Worm (Caenorhabditis elegans) whole organism, young adult: ENCODE data around the gene ceh-38.

Experiments
- B0261.1 ChIP-seq: sonication (generic microtip); optimal IDR thresholded peaks from 2 replicates; lab custom pipeline; 2016; ENCODE audit warnings: mild to moderate bottlenecking, missing genetic modification characterization, moderate library complexity, missing compliant biosample characterization
- B0336.3 ChIP-seq: fragments of 200-800 bp; sonication (Bioruptor generic); IDR thresholded peaks from 2 replicates; pipeline ENCODE4 v1.3.6; 2022; ENCODE audit warnings: missing genetic modification characterization, missing compliant biosample characterization
- C06A6.2 ChIP-seq: fragments of 200-800 bp; sonication (Bioruptor generic); conservative IDR thresholded peaks from 2 replicates; pipeline ENCODE4 v1.3.6; 2022; ENCODE audit warnings: missing genetic modification characterization, missing compliant biosample characterization
- D2030.7 ChIP-seq: fragments of 200-800 bp; sonication (Bioruptor generic); IDR thresholded peaks from 2 replicates; pipeline ENCODE4 v1.3.6; 2022; ENCODE audit warnings: missing genetic modification reagents, missing genetic modification characterization, missing compliant biosample characterization
- F10E7.11 ChIP-seq: sonication (generic microtip); optimal IDR thresholded peaks from 2 replicates; lab custom pipeline; 2017; ENCODE audit warnings: mild to moderate bottlenecking, missing genetic modification characterization, moderate library complexity, missing compliant biosample characterization
- F39B2.1 ChIP-seq: fragments of 200-800 bp; sonication (Bioruptor generic); IDR thresholded peaks from 2 replicates; pipeline ENCODE4 v1.3.6; 2022; ENCODE audit warnings: missing genetic modification reagents, missing genetic modification characterization, missing compliant biosample characterization
- F49E8.2 ChIP-seq: sonication (generic microtip); optimal IDR thresholded peaks from 3 replicates; lab custom pipeline; 2017; ENCODE audit warnings: missing genetic modification characterization, mild to moderate bottlenecking, missing compliant biosample characterization, antibody characterized with exemption, moderate library complexity; ENCODE audit not compliant: insufficient read depth
- F55B11.4 ChIP-seq: sonication (generic microtip); optimal IDR thresholded peaks from 2 replicates; lab custom pipeline; 2016; ENCODE audit warnings: missing compliant biosample characterization, missing genetic modification characterization, borderline replicate concordance; ENCODE audit not compliant: insufficient read depth
- F57A8.1 ChIP-seq: fragments of 200-800 bp; sonication (Bioruptor generic); optimal IDR thresholded peaks from 2 replicates; lab custom pipeline; 2018; ENCODE audit warnings: mild to moderate bottlenecking, missing genetic modification characterization, moderate library complexity, missing compliant biosample characterization
- T26A5.8 ChIP-seq: sonication (generic microtip); optimal IDR thresholded peaks from 2 replicates; lab custom pipeline; 2016; ENCODE audit warnings: missing genetic modification characterization, missing compliant biosample characterization
- Y67H2A.10 ChIP-seq: fragments of 200-800 bp; sonication (Bioruptor generic); conservative IDR thresholded peaks from 2 replicates; pipeline ENCODE4 v1.3.6; 2022; ENCODE audit warnings: missing genetic modification reagents, missing genetic modification characterization, missing compliant biosample characterization
- Y95B8A.8 ChIP-seq: fragments of 200-800 bp; sonication (Bioruptor generic); IDR thresholded peaks from 2 replicates; pipeline ENCODE4 v1.3.6; 2022; ENCODE audit warnings: missing genetic modification reagents, missing genetic modification characterization, missing compliant biosample characterization
- akir-1 ChIP-seq: fragments of 200-800 bp; sonication (Bioruptor generic); optimal IDR thresholded peaks from 2 replicates; lab custom pipeline; 2018; ENCODE audit warnings: mild to moderate bottlenecking, missing genetic modification characterization, moderate library complexity, missing compliant biosample characterization
- attf-3 ChIP-seq: fragments of 200-800 bp; sonication (Bioruptor generic); conservative IDR thresholded peaks from 2 replicates; pipeline ENCODE4 v1.3.6; 2022; ENCODE audit warnings: missing genetic modification reagents, missing genetic modification characterization, missing compliant biosample characterization
- bed-1 ChIP-seq: fragments of 200-800 bp; sonication (Bioruptor generic); IDR thresholded peaks from 2 replicates; pipeline ENCODE4 v1.3.6; 2022; ENCODE audit warnings: missing genetic modification reagents, missing genetic modification characterization, missing compliant biosample characterization
- bed-2 ChIP-seq: fragments of 200-800 bp; sonication (Bioruptor generic); IDR thresholded peaks from 2 replicates; pipeline ENCODE4 v1.3.6; 2022; ENCODE audit warnings: missing genetic modification reagents, missing genetic modification characterization, missing compliant biosample characterization
- ccch-3 ChIP-seq: fragments of 200-800 bp; sonication (Bioruptor generic); optimal IDR thresholded peaks from 2 replicates; lab custom pipeline; 2018; ENCODE audit warnings: mild to moderate bottlenecking, missing genetic modification characterization, missing compliant biosample characterization
- cebp-1 ChIP-seq, 2 experiments: fragments of 200-800 bp in 1 of 2; sonication (Bioruptor generic) in 1 of 2; sonication (generic microtip) in 1 of 2; IDR thresholded peaks in 1 of 2; optimal IDR thresholded peaks in 1 of 2; 2 replicates each; pipeline versions ENCODE4 v1.3.6 to Lab custom; 2017 to 2022; ENCODE audit warnings: missing compliant biosample characterization in 2 of 2, missing genetic modification characterization in 2 of 2, mild to moderate bottlenecking in 1 of 2, missing genetic modification reagents in 1 of 2, moderate library complexity in 1 of 2
- ceh-100 ChIP-seq: fragments of 200-800 bp; sonication (Bioruptor generic); IDR thresholded peaks from 2 replicates; pipeline ENCODE4 v1.3.6; 2022; ENCODE audit warnings: missing genetic modification reagents, missing genetic modification characterization, missing compliant biosample characterization
- ceh-27 ChIP-seq: fragments of 200-800 bp; sonication (Bioruptor generic); optimal IDR thresholded peaks from 2 replicates; lab custom pipeline; 2018; ENCODE audit warnings: mild to moderate bottlenecking, missing genetic modification characterization, moderate library complexity, missing compliant biosample characterization
- chd-7 ChIP-seq: sonication (generic microtip); optimal IDR thresholded peaks from 2 replicates; lab custom pipeline; 2016; ENCODE audit warnings: mild to moderate bottlenecking, missing genetic modification characterization, moderate library complexity, missing compliant biosample characterization
- die-1 ChIP-seq: sonication (generic microtip); optimal IDR thresholded peaks from 2 replicates; lab custom pipeline; 2016; ENCODE audit warnings: missing genotype, mild to moderate bottlenecking, missing genetic modification characterization, missing compliant biosample characterization
- dpff-1 ChIP-seq: sonication (generic microtip); optimal IDR thresholded peaks from 2 replicates; lab custom pipeline; 2017; ENCODE audit warnings: mild to moderate bottlenecking, missing genetic modification characterization, missing compliant biosample characterization
- efl-1 ChIP-seq: fragments of 150-350 bp; optimal IDR thresholded peaks from 2 replicates; lab custom pipeline; 2014; ENCODE audit warnings: missing biosample characterization, missing genetic modification reagents, missing genetic modification characterization
- ets-4 ChIP-seq: fragments of 200-800 bp; sonication (Bioruptor generic); optimal IDR thresholded peaks from 2 replicates; lab custom pipeline; 2018; ENCODE audit warnings: mild to moderate bottlenecking, missing genetic modification characterization, missing compliant biosample characterization
- him-1 ChIP-seq: sonication (generic microtip); optimal IDR thresholded peaks from 2 replicates; lab custom pipeline; 2016; ENCODE audit warnings: missing genotype, missing genetic modification reagents, missing genetic modification characterization, missing compliant biosample characterization
- hmg-1.2 ChIP-seq: fragments of 200-800 bp; sonication (Bioruptor generic); IDR thresholded peaks from 2 replicates; pipeline ENCODE4 v1.3.6; 2022; ENCODE audit warnings: missing genetic modification reagents, missing genetic modification characterization, missing compliant biosample characterization
- let-526 ChIP-seq: fragments of 200-800 bp; sonication (Bioruptor generic); IDR thresholded peaks from 2 replicates; pipeline ENCODE4 v1.3.6; 2022; ENCODE audit warnings: missing genetic modification reagents, missing genetic modification characterization, missing compliant biosample characterization
- lin-26 ChIP-seq: fragments of 200-800 bp; sonication (Bioruptor generic); IDR thresholded peaks from 2 replicates; pipeline ENCODE4 v1.3.6; 2022; ENCODE audit warnings: missing genetic modification reagents, missing genetic modification characterization, missing compliant biosample characterization
- lin-54 ChIP-seq: fragments of 200-800 bp; sonication (Bioruptor generic); optimal IDR thresholded peaks from 2 replicates; lab custom pipeline; 2018; ENCODE audit warnings: mild to moderate bottlenecking, missing genetic modification characterization, missing compliant biosample characterization
- mel-28 ChIP-seq: sonication (generic microtip); optimal IDR thresholded peaks from 2 replicates; lab custom pipeline; 2016; ENCODE audit warnings: borderline replicate concordance, mild to moderate bottlenecking, missing genetic modification characterization, missing compliant biosample characterization
- mes-4 ChIP-seq: sonication (generic microtip); optimal IDR thresholded peaks from 2 replicates; lab custom pipeline; 2016; ENCODE audit warnings: missing genotype, missing genetic modification characterization, missing compliant biosample characterization
- nfya-1 ChIP-seq: sonication (generic microtip); optimal IDR thresholded peaks from 2 replicates; lab custom pipeline; 2017; ENCODE audit warnings: antibody characterized with exemption, missing compliant biosample characterization, missing genetic modification characterization, borderline replicate concordance; ENCODE audit not compliant: insufficient read depth
- nfyb-1 ChIP-seq: fragments of 200-800 bp; sonication (Bioruptor generic); IDR thresholded peaks from 2 replicates; pipeline ENCODE4 v1.3.6; 2022; ENCODE audit warnings: missing genetic modification reagents, missing genetic modification characterization, missing compliant biosample characterization
- nhr-27 ChIP-seq: fragments of 200-800 bp; sonication (Bioruptor generic); optimal IDR thresholded peaks from 2 replicates; lab custom pipeline; 2018; ENCODE audit warnings: mild to moderate bottlenecking, missing genetic modification characterization, moderate library complexity, missing compliant biosample characterization
- nhr-80 ChIP-seq: sonication (generic microtip); optimal IDR thresholded peaks from 2 replicates; lab custom pipeline; 2016; ENCODE audit warnings: missing genetic modification characterization, missing compliant biosample characterization
- rec-8 ChIP-seq, 2 experiments: sonication (generic microtip); optimal IDR thresholded peaks; 2 replicates each; lab custom pipeline; 2016; ENCODE audit warnings: mild to moderate bottlenecking in 2 of 2, missing genetic modification characterization in 2 of 2, missing genetic modification reagents in 2 of 2, missing genotype in 2 of 2, missing biosample characterization in 1 of 2, missing compliant biosample characterization in 1 of 2, moderate library complexity in 1 of 2
- snpc-1.3 ChIP-seq: sonication (generic microtip); optimal IDR thresholded peaks from 2 replicates; lab custom pipeline; 2017; ENCODE audit warnings: missing genetic modification characterization, mild to moderate bottlenecking, missing compliant biosample characterization, antibody characterized with exemption, moderate library complexity, missing genotype, missing genetic modification reagents; ENCODE audit not compliant: insufficient read depth
- snpc-3.4 ChIP-seq: sonication (generic microtip); optimal IDR thresholded peaks from 2 replicates; lab custom pipeline; 2017; ENCODE audit warnings: missing genetic modification characterization, mild to moderate bottlenecking, missing compliant biosample characterization, antibody characterized with exemption, moderate library complexity, missing genotype, missing genetic modification reagents
- snpc-4 ChIP-seq, 5 experiments: fragments of 150-350 bp in 1 of 5; sonication (generic microtip) in 4 of 5; optimal IDR thresholded peaks; 2 replicates each; lab custom pipeline; 2014 to 2018; ENCODE audit warnings: missing genetic modification characterization in 5 of 5, missing biosample characterization in 3 of 5, antibody characterized with exemption in 2 of 5, mild to moderate bottlenecking in 2 of 5, missing compliant biosample characterization in 2 of 5, missing genotype in 2 of 5, moderate library complexity in 2 of 5, missing genetic modification reagents in 1 of 5
- sptf-2 ChIP-seq: fragments of 200-800 bp; sonication (Bioruptor generic); optimal IDR thresholded peaks from 2 replicates; lab custom pipeline; 2018; ENCODE audit warnings: mild to moderate bottlenecking, missing genetic modification characterization, missing compliant biosample characterization
- unc-130 ChIP-seq: sonication (generic microtip); optimal IDR thresholded peaks from 2 replicates; lab custom pipeline; 2016; ENCODE audit warnings: missing genetic modification reagents, missing genetic modification characterization, missing compliant biosample characterization
- unc-62 ChIP-seq: fragments of 150-350 bp; optimal IDR thresholded peaks from 2 replicates; lab custom pipeline; 2014; ENCODE audit warnings: missing biosample characterization, missing genetic modification reagents, missing genetic modification characterization
- zim-3 ChIP-seq: sonication (generic microtip); optimal IDR thresholded peaks from 2 replicates; lab custom pipeline; 2017; ENCODE audit warnings: mild to moderate bottlenecking, missing genetic modification characterization, moderate library complexity, missing compliant biosample characterization
- ztf-22 ChIP-seq: fragments of 200-800 bp; sonication (Bioruptor generic); optimal IDR thresholded peaks from 2 replicates; lab custom pipeline; 2018; ENCODE audit warnings: mild to moderate bottlenecking, missing genetic modification characterization, moderate library complexity, missing compliant biosample characterization
- ztf-25 ChIP-seq: fragments of 200-800 bp; sonication (Bioruptor generic); IDR thresholded peaks from 2 replicates; pipeline ENCODE4 v1.3.6; 2022; ENCODE audit warnings: missing genetic modification reagents, missing genetic modification characterization, missing compliant biosample characterization

The ceh-38 gene

DNA sequence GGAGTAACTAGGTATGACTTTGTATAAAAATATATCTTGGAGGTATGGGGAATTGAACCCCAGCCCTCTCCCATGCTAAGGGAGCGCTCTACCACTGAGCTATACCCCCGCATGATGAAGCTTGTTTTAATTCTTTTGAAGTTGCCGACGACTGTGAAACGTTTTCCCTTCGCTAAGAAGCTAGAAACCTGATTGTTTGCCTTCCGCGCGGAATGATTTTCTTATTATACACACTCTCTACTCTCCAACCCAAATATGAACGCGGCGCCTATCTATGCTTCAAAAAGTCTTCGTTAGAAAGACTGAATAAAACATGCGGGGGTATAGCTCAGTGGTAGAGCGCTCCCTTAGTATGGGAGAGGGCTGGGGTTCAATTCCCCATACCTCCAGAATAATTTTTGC is 51.6 kb downstream of the ceh-38 start (continued):
- TF ChIP-seq C06A6.2 (GFP tag; lab: Robert Waterston, UW) (no peak), bed-1 (GFP tag; lab: Robert Waterston, UW) (no peak), mel-28 (no peak), snpc-1.3 (peak; percentile 34), unc-130 (GFP tag; lab: Kevin White, UChicago) (no peak), F55B11.4 (tag; lab: Kevin White, UChicago) (no peak), ccch-3 (GFP tag; lab: Kevin White, UChicago) (no peak), T26A5.8 (tag; lab: Kevin White, UChicago) (no peak), dpff-1 (tag; lab: Kevin White, UChicago) (no peak), F57A8.1 (GFP tag; lab: Kevin White, UChicago) (no peak), attf-3 (GFP tag; lab: Robert Waterston, UW) (no peak), cebp-1 (GFP tag; IDR thresholded peaks at IDR 0.05; lab: Robert Waterston, UW) (no peak), cebp-1 (tag; optimal IDR thresholded peaks at IDR 0.05; lab: Kevin White, UChicago) (peak; percentile 35), F49E8.2 (tag; lab: Kevin White, UChicago) (peak; percentile 26), rec-8 (tag; optimal IDR thresholded peaks at IDR 0.05; lab: Kevin White, UChicago) (peak; percentile 38 to 74), ets-4 (GFP tag; lab: Kevin White, UChicago) (no peak), efl-1 (GFP tag; lab: Kevin White, UChicago) (no peak), lin-26 (GFP tag; lab: Robert Waterston, UW) (peak; percentile 80), nfyb-1 (GFP tag; lab: Robert Waterston, UW) (0 out of 2 replicates have a peak, but pooled peaks have one; percentile 41), bed-2 (GFP tag; lab: Robert Waterston, UW) (no peak), die-1 (peak; percentile 68), nfya-1 (no peak), snpc-4 (GFP tag; optimal IDR thresholded peaks at IDR 0.05; lab: Kevin White, UChicago) (peak; percentile 32), snpc-4 (tag; optimal IDR thresholded peaks at IDR 0.05; lab: Kevin White, UChicago) (peak in 2 of 4 experiments; percentile 26 to 41), F39B2.1 (GFP tag; lab: Robert Waterston, UW) (no peak), unc-62 (GFP tag; lab: Kevin White, UChicago) (no peak), him-1 (tag; lab: Kevin White, UChicago) (peak; percentile 72), Y67H2A.10 (GFP tag; lab: Robert Waterston, UW) (no peak), lin-54 (GFP tag; lab: Kevin White, UChicago) (no peak), nhr-80 (no peak), nhr-27 (tag; lab: Kevin White, UChicago) (no peak), hmg-1.2 (GFP tag; lab: Robert Waterston, UW) (peak; percentile 54), ceh-27 (peak; percentile 28), Y95B8A.8 (GFP tag; lab: Robert Waterston, UW) (no peak), ztf-22 (GFP tag; lab: Kevin White, UChicago) (no peak), B0261.1 (tag; lab: Kevin White, UChicago) (peak; percentile 79), mes-4 (tag; lab: Kevin White, UChicago) (peak; percentile 62), chd-7 (tag; lab: Kevin White, UChicago) (no peak), zim-3 (tag; lab: Kevin White, UChicago) (no peak), ceh-100 (GFP tag; lab: Robert Waterston, UW) (no peak), let-526 (GFP tag; lab: Robert Waterston, UW) (0 out of 2 replicates have a peak, but pooled peaks have one; percentile 26), D2030.7 (GFP tag; lab: Robert Waterston, UW) (peak; percentile 52; the same call in 1 of the 2 replicates), snpc-3.4 (no peak), ztf-25 (0 out of 2 replicates have a peak, but pooled peaks have one; percentile 42), akir-1 (GFP tag; lab: Kevin White, UChicago) (no peak), B0336.3 (peak; percentile 39; the same call in 1 of the 2 replicates), sptf-2 (GFP tag; lab: Kevin White, UChicago) (peak; percentile 36), F10E7.11 (tag; lab: Kevin White, UChicago) (no peak)
